Fruit fly (Drosophila melanogaster) whole organism: Measurements from ENCODE around the gene pkaap.
A peak's percentile ranks its signal among the peaks of the same experiment; 100 is the strongest.

Experiments
- CG8478 ChIP-seq: fragments of >200 bp; optimal IDR thresholded peaks from 2 replicates; lab custom pipeline; 2018; ENCODE audit warnings: inconsistent platforms
- Dll ChIP-seq: fragments of >200 bp; optimal IDR thresholded peaks from 2 replicates; lab custom pipeline; 2017
- EcR ChIP-seq, 2 experiments: fragments of >200 bp; optimal IDR thresholded peaks; 2 replicates each; lab custom pipeline; 2017; ENCODE audit warnings: missing biosample characterization in 2 of 2, missing genetic modification characterization in 2 of 2, missing genetic modification reagents in 2 of 2
- pan ChIP-seq: fragments of >200 bp; optimal IDR thresholded peaks from 2 replicates; lab custom pipeline; 2017
- psq ChIP-seq: fragments of >200 bp; optimal IDR thresholded peaks from 2 replicates; lab custom pipeline; 2017
- usp ChIP-seq: fragments of >200 bp; optimal IDR thresholded peaks from 2 replicates; lab custom pipeline; 2017; ENCODE audit warnings: missing biosample characterization, missing genetic modification characterization, mixed read lengths

Gene pkaap

DNA sequence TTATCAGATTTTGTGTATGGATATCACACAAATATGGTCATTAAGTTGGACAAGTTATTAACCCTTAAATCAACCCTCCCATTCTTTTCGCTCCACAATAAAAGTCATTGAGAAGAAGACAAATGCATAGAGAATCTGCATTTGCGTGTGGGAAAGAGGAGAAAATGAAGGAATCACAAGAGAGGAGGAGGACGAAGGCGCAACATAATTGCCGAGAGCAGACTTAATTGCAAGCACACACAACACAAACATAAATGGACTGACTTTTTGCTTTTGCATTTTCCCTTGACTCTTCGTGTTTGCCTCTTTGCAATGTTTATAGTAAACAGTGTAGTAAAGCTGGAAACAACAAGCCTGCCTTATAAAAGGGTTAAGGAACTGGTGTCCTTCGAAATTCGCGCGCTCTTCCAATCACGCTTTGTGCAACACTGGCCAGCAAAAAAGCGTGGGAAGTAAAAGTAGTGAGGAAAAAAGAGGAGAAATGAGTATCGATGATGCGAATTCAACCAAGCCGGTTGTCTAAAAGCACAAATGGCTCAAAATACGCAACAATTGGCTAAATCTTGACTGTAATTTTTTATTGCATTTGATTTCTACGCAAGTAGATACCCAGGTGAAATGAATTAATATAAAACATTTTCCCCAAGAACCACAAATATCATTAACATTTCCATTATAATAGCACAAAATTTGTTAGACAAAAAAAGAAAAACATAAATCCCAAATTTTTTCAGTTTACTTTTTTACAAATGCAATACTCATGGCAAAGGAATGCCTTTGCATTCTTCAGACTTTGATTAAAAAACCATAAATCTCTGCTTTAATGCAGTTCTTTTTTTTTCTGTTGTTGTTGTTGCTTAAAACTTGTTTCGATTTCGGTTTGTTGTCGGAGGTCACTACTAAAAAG lies 20.7 kb upstream of the pkaap start:
- TF ChIP-seq usp (GFP tag; lab: Kevin White, UChicago), result no peak
- TF ChIP-seq EcR (GFP tag; optimal IDR thresholded peaks at IDR 0.05; lab: Kevin White, UChicago), result no peak
- no peak for TF ChIP-seq Dll (lab: Kevin White, UChicago)
- TF ChIP-seq psq, result no peak
- no peak for TF ChIP-seq pan (lab: Kevin White, UChicago)
- TF ChIP-seq CG8478 (lab: Kevin White, UChicago), result no peak

DNA sequence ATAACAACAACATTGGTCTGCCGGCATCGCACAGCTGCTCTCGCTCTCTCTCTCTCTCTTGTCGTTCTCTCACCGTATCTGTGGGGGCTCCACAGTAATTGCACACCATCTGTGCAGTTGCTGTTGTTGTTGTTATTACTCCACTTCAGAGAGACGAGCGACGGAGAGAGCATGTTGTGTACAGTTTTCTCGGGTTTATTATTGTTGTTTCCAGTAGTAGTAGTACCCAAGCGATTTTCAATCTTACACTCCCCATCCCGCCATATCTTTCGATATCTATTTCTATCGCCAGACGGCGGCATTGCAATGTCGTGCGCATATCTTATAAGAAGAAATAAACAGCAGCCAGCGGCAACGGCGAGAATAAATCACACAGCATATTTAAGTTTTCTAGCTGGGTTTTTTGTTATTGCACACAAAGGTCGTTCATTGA lies 20.0 kb upstream of the pkaap start:
- TF ChIP-seq usp (GFP tag; lab: Kevin White, UChicago), result no peak
- peak in 1 of 2 experiments; percentile 76 for TF ChIP-seq EcR (GFP tag; optimal IDR thresholded peaks at IDR 0.05; lab: Kevin White, UChicago)
- peak; percentile 60 for TF ChIP-seq Dll (lab: Kevin White, UChicago)

DNA sequence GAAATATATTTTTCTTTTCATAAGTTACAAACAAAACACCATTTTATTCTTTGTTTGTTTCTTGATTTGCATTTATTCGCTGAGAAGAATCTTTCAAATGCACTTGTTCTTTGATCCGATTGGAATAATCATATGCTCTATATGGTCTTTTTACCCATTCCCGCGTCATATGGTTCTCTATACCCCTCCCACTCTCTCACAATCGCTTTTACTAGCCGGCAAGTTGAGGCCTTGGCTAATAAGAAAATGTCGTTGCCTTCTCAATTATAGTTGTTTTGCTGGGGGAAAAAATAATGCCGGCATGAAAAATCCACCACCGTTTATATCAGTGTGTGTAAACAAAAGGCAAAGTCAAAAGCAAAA lies 19.2 kb upstream of the pkaap start:
- TF ChIP-seq usp (GFP tag; lab: Kevin White, UChicago) (no peak), pan (lab: Kevin White, UChicago) (no peak), EcR (GFP tag; optimal IDR thresholded peaks at IDR 0.05; lab: Kevin White, UChicago) (no peak), CG8478 (lab: Kevin White, UChicago) (no peak), Dll (lab: Kevin White, UChicago) (no peak), psq (no peak)

DNA sequence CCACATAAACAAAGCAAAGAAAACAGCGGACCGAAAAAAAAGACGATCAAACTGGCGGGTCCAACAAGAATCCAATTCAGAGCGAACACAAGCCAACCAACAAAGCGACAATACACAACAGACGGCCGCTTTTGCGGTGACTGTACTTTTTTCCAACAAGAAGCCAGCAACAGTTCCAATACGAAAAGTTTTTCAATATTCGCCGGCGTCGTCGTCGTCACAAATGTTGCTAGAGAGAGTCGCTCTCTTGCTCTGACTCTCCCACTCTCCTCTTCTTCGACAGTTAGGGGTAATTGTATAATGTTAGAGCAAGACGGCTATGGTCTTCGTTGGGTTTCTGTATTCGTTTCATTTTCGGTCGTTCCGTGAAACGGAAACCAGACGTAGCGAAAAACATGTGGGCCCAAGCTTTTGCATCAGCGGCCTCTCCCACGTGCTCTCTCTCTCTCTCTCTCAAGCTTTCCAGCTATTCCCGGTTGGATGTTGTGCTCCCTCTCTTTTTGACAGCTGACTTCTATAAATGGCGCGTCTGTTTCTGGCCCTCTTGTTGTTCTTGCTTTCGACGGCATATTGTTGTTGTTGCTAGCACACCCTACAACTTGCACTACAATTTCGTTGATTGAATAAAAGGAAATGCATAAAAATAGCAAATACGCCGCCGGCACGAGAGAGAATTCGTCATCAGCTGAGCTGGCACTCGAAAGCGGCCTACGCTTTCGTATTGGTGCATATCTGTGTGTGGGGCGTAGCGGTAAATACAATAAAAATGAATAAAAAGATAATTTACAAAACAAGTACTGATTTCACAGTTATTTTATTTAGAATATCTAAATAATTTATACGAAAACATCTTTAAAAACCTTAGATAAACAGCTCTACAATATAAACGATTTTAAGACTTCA lies 18.6 kb upstream of the pkaap start:
- TF ChIP-seq pan (lab: Kevin White, UChicago) (no peak), Dll (lab: Kevin White, UChicago) (peak; percentile 92), usp (GFP tag; lab: Kevin White, UChicago) (no peak), psq (no peak), EcR (GFP tag; optimal IDR thresholded peaks at IDR 0.05; lab: Kevin White, UChicago) (peak in 1 of 2 experiments; percentile 73), CG8478 (lab: Kevin White, UChicago) (no peak)

DNA sequence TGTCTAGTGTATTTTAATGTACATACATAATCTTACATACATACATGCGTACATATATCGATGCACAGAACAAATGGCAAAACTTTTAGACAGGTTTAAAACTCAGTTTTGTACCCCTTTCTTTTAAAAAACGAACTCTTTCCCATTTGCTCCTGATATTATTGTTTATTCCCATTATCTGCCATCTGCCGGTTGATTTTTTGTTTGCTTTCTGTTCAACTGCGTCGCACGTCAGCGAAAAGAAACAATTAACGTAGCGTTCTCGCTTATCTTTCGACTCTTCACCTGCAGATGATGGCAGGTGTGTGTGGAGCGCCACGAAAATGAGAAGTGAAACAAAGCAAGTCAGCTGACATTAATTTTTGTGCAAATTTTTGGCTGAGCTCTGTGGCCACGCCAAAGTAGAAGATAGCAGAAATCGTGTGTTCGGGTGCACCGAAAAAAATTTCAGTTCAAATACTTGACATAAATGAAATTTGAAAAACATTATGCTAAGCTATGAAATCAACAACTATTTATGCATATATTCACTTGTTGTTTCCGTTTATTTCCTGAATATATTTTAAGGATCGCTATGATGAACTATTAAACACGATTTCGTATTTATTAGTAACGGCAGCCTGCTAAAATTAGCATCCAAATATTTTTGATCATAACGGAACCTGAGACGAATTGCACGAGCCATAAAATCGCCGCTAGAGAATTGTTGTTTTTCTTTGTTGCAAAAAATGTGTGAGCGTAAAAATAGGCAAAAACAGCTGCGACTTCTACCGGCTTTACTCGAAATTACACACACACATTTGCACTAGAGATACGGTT lies 17.2 kb upstream of the pkaap start:
- TF ChIP-seq Dll (lab: Kevin White, UChicago) (no peak), CG8478 (lab: Kevin White, UChicago) (no peak), usp (GFP tag; lab: Kevin White, UChicago) (no peak), pan (lab: Kevin White, UChicago) (no peak), psq (no peak), EcR (GFP tag; optimal IDR thresholded peaks at IDR 0.05; lab: Kevin White, UChicago) (no peak)

DNA sequence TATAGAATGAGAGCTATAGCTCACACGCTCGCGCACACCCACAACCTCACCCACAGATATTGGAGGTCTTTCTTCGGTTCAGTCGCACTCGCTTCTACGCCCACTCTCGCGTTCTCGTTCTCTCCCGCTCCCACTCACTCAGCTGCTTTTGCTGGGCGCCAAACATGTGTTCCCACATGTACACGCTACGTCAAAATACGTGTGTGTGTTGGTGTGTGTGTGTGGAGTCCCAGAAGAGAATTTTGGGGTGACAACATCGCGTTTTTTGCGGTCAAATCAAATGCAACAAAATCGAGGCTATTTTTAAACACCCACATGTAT lies 16.6 kb upstream of the pkaap start:
- TF ChIP-seq psq, result no peak

DNA sequence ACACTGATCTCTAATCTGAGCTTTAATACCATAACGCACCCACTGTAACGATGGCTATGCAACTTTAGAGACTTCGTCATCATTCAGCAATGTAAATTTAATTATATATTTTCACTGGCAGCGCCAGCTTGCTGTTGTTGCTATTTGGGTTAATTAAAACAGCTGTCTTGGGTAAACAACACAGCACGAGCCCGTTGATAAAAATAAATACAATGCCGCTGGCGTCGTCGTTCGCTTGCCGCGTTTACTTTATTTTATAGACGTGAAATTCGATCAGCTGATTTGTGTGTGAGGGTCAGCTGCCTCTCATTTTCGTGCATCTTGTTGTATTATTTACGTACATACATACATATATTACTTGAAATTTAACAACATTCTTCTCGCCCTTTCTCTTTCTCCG lies 15.4 kb upstream of the pkaap start:
- TF ChIP-seq CG8478 (lab: Kevin White, UChicago) (no peak), pan (lab: Kevin White, UChicago) (no peak), psq (no peak), usp (GFP tag; lab: Kevin White, UChicago) (no peak), EcR (GFP tag; optimal IDR thresholded peaks at IDR 0.05; lab: Kevin White, UChicago) (no peak), Dll (lab: Kevin White, UChicago) (no peak)

DNA sequence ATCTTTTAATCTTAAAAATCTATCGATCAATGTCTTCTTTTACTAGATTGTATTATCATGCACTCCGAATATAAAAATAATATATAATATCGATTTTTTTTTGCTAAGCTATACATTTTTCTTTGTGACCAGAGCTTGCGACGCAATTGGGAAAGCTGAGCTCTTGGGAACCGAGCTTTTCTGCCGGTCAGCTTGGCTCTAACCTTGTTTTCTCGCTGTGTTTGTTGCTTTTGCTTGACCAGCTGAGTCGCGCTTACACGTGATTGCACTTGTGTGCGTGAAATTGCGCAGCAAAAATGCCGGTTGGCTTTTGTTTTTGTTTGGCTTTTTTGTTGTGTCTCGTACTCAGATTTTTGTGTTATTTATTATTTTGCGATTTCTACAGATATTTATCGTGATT lies 14.7 kb upstream of the pkaap start:
- TF ChIP-seq Dll (lab: Kevin White, UChicago) (no peak), usp (GFP tag; lab: Kevin White, UChicago) (no peak)

DNA sequence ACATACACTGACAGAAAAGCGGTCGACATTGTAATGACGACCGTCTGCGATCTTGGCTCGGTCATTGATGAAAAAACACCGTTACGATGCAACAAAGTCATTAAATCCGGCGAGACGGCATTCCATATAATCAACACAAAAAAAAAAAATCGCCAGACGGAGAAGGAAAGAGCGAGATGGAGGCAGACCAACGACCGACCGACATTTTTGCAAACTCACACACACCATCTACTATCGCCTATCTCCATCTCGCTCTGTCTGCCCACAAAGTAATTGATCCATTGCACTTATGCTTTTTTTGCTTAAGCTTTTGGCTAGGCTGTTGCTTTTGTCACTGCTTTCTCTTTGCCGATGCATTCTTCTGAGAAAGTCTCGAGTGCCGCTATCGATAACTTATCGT lies 14.0 kb upstream of the pkaap start:
- TF ChIP-seq usp (GFP tag; lab: Kevin White, UChicago) (no peak), EcR (GFP tag; optimal IDR thresholded peaks at IDR 0.05; lab: Kevin White, UChicago) (peak; percentile 21), psq (no peak), CG8478 (lab: Kevin White, UChicago) (no peak), pan (lab: Kevin White, UChicago) (no peak), Dll (lab: Kevin White, UChicago) (no peak)

DNA sequence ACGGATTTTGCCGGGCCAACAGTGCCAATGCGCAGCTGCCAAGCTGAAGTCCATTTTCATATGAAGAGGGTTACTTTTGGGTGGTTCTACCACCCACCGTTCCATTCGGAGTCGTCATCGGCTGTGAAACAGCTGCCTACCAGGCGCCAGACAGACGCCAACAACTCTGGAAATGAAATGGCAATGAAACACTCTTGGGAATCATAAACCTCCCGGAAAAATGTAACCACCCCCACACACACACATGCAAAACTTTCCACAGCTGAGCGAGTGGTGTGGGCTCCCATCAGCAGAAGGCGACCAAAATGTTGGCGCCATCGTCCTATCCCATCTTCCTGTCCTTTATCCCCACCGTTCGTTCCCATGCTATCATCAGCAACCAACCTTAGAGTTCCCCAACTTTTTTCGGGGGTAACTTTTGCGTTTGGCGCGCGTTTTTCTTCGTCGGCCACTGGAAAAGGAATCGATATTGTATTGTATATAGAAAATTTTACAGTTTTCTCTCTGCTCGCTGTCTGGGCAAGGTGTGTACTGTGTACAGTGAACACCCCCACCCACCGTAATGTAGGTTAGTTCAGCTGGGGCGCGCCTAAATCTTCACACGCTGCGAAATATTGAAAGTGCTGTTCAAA lies 12.8 kb upstream of the pkaap start:
- no peak for TF ChIP-seq Dll (lab: Kevin White, UChicago)

DNA sequence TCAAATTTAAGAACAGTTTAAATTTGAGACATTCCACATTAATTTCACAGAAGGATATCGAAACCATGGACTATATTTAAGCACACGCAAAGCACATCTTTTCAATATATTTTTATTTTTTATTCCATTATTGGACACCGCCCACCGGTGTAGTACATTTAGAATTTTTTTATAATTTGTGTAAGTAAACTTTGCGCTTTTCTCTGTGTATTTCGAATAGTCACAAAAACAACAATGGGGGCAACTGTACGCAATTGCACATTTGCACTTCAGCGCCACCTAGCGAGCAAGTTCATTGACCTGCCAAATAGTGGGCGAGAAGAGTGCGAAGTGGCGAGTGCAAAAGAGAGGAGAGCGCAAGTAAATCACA lies 12.3 kb upstream of the pkaap start:
- TF ChIP-seq usp (GFP tag; lab: Kevin White, UChicago) (no peak), psq (no peak), pan (lab: Kevin White, UChicago) (no peak), EcR (GFP tag; optimal IDR thresholded peaks at IDR 0.05; lab: Kevin White, UChicago) (peak; percentile 53 to 57), CG8478 (lab: Kevin White, UChicago) (no peak), Dll (lab: Kevin White, UChicago) (no peak)
